Fruit fly (Drosophila melanogaster): Measurements from ENCODE around the gene eIF4E1.

Gene eIF4E1

DNA sequence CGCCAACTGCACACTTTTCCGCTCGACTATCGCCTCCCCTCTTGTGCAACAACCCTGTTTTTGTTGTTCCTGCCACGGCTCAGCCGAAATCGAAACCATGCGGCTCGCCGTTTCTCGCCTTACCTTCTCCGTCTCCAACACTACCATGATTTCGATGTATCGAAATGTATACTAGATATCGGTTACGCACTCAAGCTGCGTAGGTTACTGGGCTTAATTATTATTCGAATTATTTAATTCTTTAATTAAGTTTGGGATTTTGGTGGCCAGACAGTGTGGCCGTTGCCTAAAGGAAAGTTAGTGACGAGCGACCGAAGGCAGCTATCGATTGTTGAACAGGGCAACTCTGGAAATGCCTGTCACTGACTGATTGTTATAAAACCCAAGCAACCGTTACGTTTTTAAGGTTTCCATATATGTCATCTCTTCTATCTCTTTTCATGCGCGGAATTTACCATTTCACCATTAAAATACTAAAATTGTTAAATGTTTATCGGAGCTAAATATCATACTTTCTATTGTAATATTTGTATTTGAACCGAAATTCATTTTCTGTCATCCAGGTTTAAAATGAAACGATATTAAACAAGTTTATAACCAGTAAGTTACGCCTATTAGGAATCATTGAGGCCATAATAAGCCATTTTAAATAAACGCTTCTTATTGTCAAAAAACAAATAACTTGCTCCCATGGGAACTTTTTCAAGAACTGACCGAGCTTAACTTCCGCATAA is at the start of gene eIF4E1 (continued):
- no peak for TF ChIP-seq CG11696 (GFP tag; IDR thresholded peaks at IDR 0.05)
- peak; percentile 96 for TF ChIP-seq CG9437 (GFP tag; optimal IDR thresholded peaks at IDR 0.05)
- TF ChIP-seq Hr39 (optimal IDR thresholded peaks at IDR 0.05) = no peak
- peak; percentile 100 for TF ChIP-seq Myb (GFP tag; optimal IDR thresholded peaks at IDR 0.05)
- no peak for TF ChIP-seq dati (GFP tag; IDR thresholded peaks at IDR 0.05)
- peak; percentile 35 for TF ChIP-seq Dad (GFP tag; optimal IDR thresholded peaks at IDR 0.05)
- TF ChIP-seq CG10321 (GFP tag; IDR thresholded peaks at IDR 0.05) = no peak
- no peak for TF ChIP-seq Hr78 (GFP tag; optimal IDR thresholded peaks at IDR 0.05)
- no peak for TF ChIP-seq pita (GFP tag; optimal IDR thresholded peaks at IDR 0.05)
- no peak for TF ChIP-seq CG10274 (GFP tag; optimal IDR thresholded peaks at IDR 0.05)
- TF ChIP-seq sens (GFP tag) = peak; percentile 78
- TF ChIP-seq CG17568 (GFP tag; optimal IDR thresholded peaks at IDR 0.05) = no peak
- no peak for TF ChIP-seq lola (GFP tag; optimal IDR thresholded peaks at IDR 0.05)
- TF ChIP-seq z (GFP tag; IDR thresholded peaks at IDR 0.05) = no peak
- TF ChIP-seq CG18476 (GFP tag; optimal IDR thresholded peaks at IDR 0.05) = no peak
- no peak for TF ChIP-seq croc (GFP tag; conservative IDR thresholded peaks at IDR 0.05)
- TF ChIP-seq Vsx1 (GFP tag; optimal IDR thresholded peaks at IDR 0.05) = no peak
- no peak for TF ChIP-seq Hand (GFP tag; optimal IDR thresholded peaks at IDR 0.05)
- TF ChIP-seq CG8281 (tag; optimal IDR thresholded peaks at IDR 0.05) = no peak
- no peak for TF ChIP-seq CG4707 (GFP tag; optimal IDR thresholded peaks at IDR 0.05)
- TF ChIP-seq CG7745 (tag; optimal IDR thresholded peaks at IDR 0.05) = peak; percentile 57
- TF ChIP-seq Nf-YC (tag; optimal IDR thresholded peaks at IDR 0.05) = peak; percentile 47
- peak; percentile 41 for TF ChIP-seq sob (GFP tag; IDR thresholded peaks at IDR 0.05)
- no peak for TF ChIP-seq jing (GFP tag; optimal IDR thresholded peaks at IDR 0.05)
- no peak for TF ChIP-seq CG17385 (GFP tag; optimal IDR thresholded peaks at IDR 0.05)
- no peak for TF ChIP-seq ham (GFP tag; IDR thresholded peaks at IDR 0.05)
- peak; percentile 30 for TF ChIP-seq CG8290 (GFP tag; optimal IDR thresholded peaks at IDR 0.05)
- peak in 1 of 2 experiments; percentile 55 for TF ChIP-seq CG8290 (tag; optimal IDR thresholded peaks at IDR 0.05)
- TF ChIP-seq vvl (GFP tag; IDR thresholded peaks at IDR 0.05) = peak; percentile 4; the same call in 1 of the 2 replicates
- no peak for TF ChIP-seq az2 (GFP tag; optimal IDR thresholded peaks at IDR 0.05)
- no peak for TF ChIP-seq CG1529 (GFP tag; optimal IDR thresholded peaks at IDR 0.05)
- no peak for TF ChIP-seq CG2202 (tag; optimal IDR thresholded peaks at IDR 0.05)
- peak; percentile 87 for TF ChIP-seq CG3281 (GFP tag; optimal IDR thresholded peaks at IDR 0.05)
- TF ChIP-seq Opbp (GFP tag; IDR thresholded peaks at IDR 0.05; ENCODE audit: partially characterized antibody) = peak; percentile 81
- no peak for TF ChIP-seq ara (GFP tag; IDR thresholded peaks at IDR 0.05)

DNA sequence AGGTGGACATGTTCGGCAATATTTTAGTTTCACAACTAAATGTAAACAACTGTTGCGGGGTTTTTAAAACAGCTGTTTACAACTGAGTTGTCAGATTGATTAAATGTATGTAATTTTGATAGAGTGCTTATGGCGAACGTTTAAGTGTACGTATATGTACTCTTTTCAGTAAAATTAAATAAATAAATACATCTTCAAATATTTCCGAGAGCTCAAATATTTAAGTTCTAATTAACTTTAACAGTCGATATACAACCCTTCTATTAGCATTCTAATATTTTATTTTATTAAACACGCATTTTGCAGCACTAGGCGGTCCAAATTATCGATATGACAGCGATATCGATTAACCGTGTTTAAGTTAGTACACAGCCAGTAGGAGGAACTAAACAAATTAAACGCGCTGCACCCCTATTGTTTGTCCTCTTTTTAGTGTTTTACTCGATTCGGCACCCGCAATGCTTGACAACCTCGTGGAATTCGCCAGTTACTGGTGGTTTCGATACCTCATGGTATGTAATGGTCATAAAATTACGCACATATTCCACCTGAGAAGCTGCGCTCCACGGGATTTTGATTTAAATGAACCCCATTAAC is 49.4 kb upstream of the eIF4E1 start, which contains the start of the genes CG3448 and ghi:
Gene CG3448 (minus strand): TSS at position 51 of the 597 bp plus-strand sequence.
Gene ghi (plus strand): TSS at position 355 of the 597 bp plus-strand sequence.
- peak; percentile 8 for TF ChIP-seq CG12299 (tag; optimal IDR thresholded peaks at IDR 0.05)
- peak; percentile 35 for TF ChIP-seq NfI (GFP tag; optimal IDR thresholded peaks at IDR 0.05)
- TF ChIP-seq Tbp (GFP tag; optimal IDR thresholded peaks at IDR 0.05) = no peak
- TF ChIP-seq Bteb2 (GFP tag; optimal IDR thresholded peaks at IDR 0.05) = no peak
- peak; percentile 26 for TF ChIP-seq CG8281 (tag; optimal IDR thresholded peaks at IDR 0.05)
- TF ChIP-seq Asciz (GFP tag; optimal IDR thresholded peaks at IDR 0.05) = peak; percentile 18
- peak; percentile 63 for TF ChIP-seq Ets97D (GFP tag; optimal IDR thresholded peaks at IDR 0.05)
- no peak for TF ChIP-seq fd3F (GFP tag; optimal IDR thresholded peaks at IDR 0.05)
- peak; percentile 59 for TF ChIP-seq lilli (GFP tag; optimal IDR thresholded peaks at IDR 0.05)
- no peak for TF ChIP-seq toy (GFP tag; IDR thresholded peaks at IDR 0.05)
- peak; percentile 72 for TF ChIP-seq Awh (GFP tag; IDR thresholded peaks at IDR 0.05)
- peak in 1 of 3 experiments; percentile 15 for TF ChIP-seq lola (GFP tag; optimal IDR thresholded peaks at IDR 0.05)
- peak; percentile 18 for TF ChIP-seq Dek (tag; optimal IDR thresholded peaks at IDR 0.05)
- peak; percentile 73 for TF ChIP-seq zen (tag; optimal IDR thresholded peaks at IDR 0.05)
- no peak for TF ChIP-seq Antp (GFP tag; optimal IDR thresholded peaks at IDR 0.05)
- no peak for TF ChIP-seq Hr78 (GFP tag; optimal IDR thresholded peaks at IDR 0.05)
- TF ChIP-seq pan (optimal IDR thresholded peaks at IDR 0.05) = no peak
- peak in 1 of 2 experiments; percentile 55 for TF ChIP-seq pan (GFP tag; optimal IDR thresholded peaks at IDR 0.05 in 1 of 2, IDR thresholded peaks at IDR 0.05 in 1 of 2)
- TF ChIP-seq fd64A (GFP tag; optimal IDR thresholded peaks at IDR 0.05) = no peak
